Worm (Caenorhabditis elegans) whole organism, late embryonic: ENCODE results near the gene D2089.3.

Source experiments
- ama-1 ChIP-seq: fragments of 150-350 bp; optimal IDR thresholded peaks from 2 replicates; lab custom pipeline; 2014
- nhr-11 ChIP-seq: fragments of 150-350 bp; optimal IDR thresholded peaks from 2 replicates; lab custom pipeline; 2014; ENCODE audit warnings: missing biosample characterization, missing genetic modification characterization
- pha-4 ChIP-seq: fragments of 150-350 bp; optimal IDR thresholded peaks from 2 replicates; lab custom pipeline; 2018; ENCODE audit warnings: missing biosample characterization, missing genetic modification reagents, missing genetic modification characterization
- pqm-1 ChIP-seq: sonication (generic microtip); optimal IDR thresholded peaks from 2 replicates; lab custom pipeline; 2016; ENCODE audit warnings: missing genetic modification characterization, missing compliant biosample characterization
- syd-9 ChIP-seq: sonication (generic microtip); optimal IDR thresholded peaks from 2 replicates; lab custom pipeline; 2016; ENCODE audit warnings: mild to moderate bottlenecking, missing genetic modification characterization, moderate library complexity, missing compliant biosample characterization

- TF ChIP-seq ama-1 (lab: Kevin White, UChicago), result no peak
- no peak for TF ChIP-seq nhr-11 (tag; lab: Kevin White, UChicago)
- no peak for TF ChIP-seq pqm-1
- TF ChIP-seq syd-9 (tag; lab: Kevin White, UChicago), result no peak
- no peak for TF ChIP-seq pha-4 (tag; lab: Kevin White, UChicago)
Observed at ce11 chrII:10684954-10685353, 20.0 kb upstream of the D2089.3 start.
